Fruit fly (Drosophila melanogaster) whole organism, wandering third instar larva: Measurements from ENCODE around the gene Sr-CIII.

Experiments used
- Dfd ChIP-seq: fragments of >200 bp; optimal IDR thresholded peaks from 2 replicates; lab custom pipeline; 2017; ENCODE audit warnings: missing biosample characterization, missing genetic modification characterization
- Myc ChIP-seq: fragments of >200 bp; optimal IDR thresholded peaks from 2 replicates; lab custom pipeline; 2017
- h ChIP-seq: fragments of 200-800 bp; sonication (Bioruptor generic); optimal IDR thresholded peaks from 3 replicates; lab custom pipeline; 2016; ENCODE audit warnings: missing biosample characterization, mild to moderate bottlenecking, missing genetic modification characterization
- rgr ChIP-seq: fragments of 200-800 bp; sonication (Bioruptor generic); optimal IDR thresholded peaks from 3 replicates; lab custom pipeline; 2016; ENCODE audit warnings: missing biosample characterization, mild to moderate bottlenecking, missing genetic modification characterization
- sv ChIP-seq: fragments of 200-800 bp; sonication (Bioruptor generic); optimal IDR thresholded peaks from 3 replicates; lab custom pipeline; 2016; ENCODE audit warnings: missing biosample characterization, missing genetic modification characterization
- usp ChIP-seq: fragments of >200 bp; optimal IDR thresholded peaks from 2 replicates; lab custom pipeline; 2017; ENCODE audit warnings: missing biosample characterization, missing genetic modification characterization

dm6 chr2L:4089613-4090012 is 30.5 kb upstream of the Sr-CIII start:
- TF ChIP-seq h (no peak), Dfd (GFP tag; lab: Kevin White, UChicago) (peak; percentile 56), rgr (GFP tag; lab: Kevin White, UChicago) (no peak), sv (GFP tag; lab: Kevin White, UChicago) (no peak), Myc (no peak), usp (GFP tag; lab: Kevin White, UChicago) (no peak)
